Fruit fly (Drosophila melanogaster) whole organism, embryonic: Measurements from ENCODE around the gene CG1622.

ENCODE experiments used
- Atf-2 ChIP-seq: fragments of 200-800 bp; sonication (Bioruptor generic); optimal IDR thresholded peaks from 2 replicates; lab custom pipeline; 2016; ENCODE audit warnings: missing biosample characterization, missing genetic modification characterization
- BEAF-32 ChIP-seq: fragments of 200-800 bp; sonication (Bioruptor generic); optimal IDR thresholded peaks from 3 replicates; lab custom pipeline; 2017; ENCODE audit warnings: missing biosample characterization, missing genetic modification characterization, mild to moderate bottlenecking, moderate library complexity, missing genetic modification reagents
- CG10979 ChIP-seq: fragments of 200-800 bp; sonication (Bioruptor generic); optimal IDR thresholded peaks from 2 replicates; lab custom pipeline; 2018; ENCODE audit warnings: missing biosample characterization, mild to moderate bottlenecking, missing genetic modification characterization, moderate library complexity
- CG13894 ChIP-seq: fragments of 200-800 bp; sonication (Bioruptor generic); optimal IDR thresholded peaks from 3 replicates; lab custom pipeline; 2018; ENCODE audit warnings: missing biosample characterization, mild to moderate bottlenecking, missing genetic modification characterization, moderate library complexity
- CG14860 ChIP-seq: fragments of 200-800 bp; sonication (Bioruptor generic); IDR thresholded peaks from 3 replicates; pipeline ENCODE4 v1.3.6; 2022; ENCODE audit warnings: missing biosample characterization, missing genetic modification characterization; ENCODE audit not compliant: partially characterized antibody
- CG15011 ChIP-seq: fragments of 200-800 bp; sonication (Bioruptor generic); optimal IDR thresholded peaks from 3 replicates; lab custom pipeline; 2018; ENCODE audit warnings: missing biosample characterization, mild to moderate bottlenecking, missing genetic modification characterization
- CG15479 ChIP-seq: fragments of 200-800 bp; sonication (Bioruptor generic); optimal IDR thresholded peaks from 3 replicates; lab custom pipeline; 2019; ENCODE audit warnings: missing biosample characterization, mild to moderate bottlenecking, missing genetic modification characterization, moderate library complexity
- CG16863 ChIP-seq: fragments of 200-800 bp; sonication (Bioruptor generic); optimal IDR thresholded peaks from 3 replicates; lab custom pipeline; 2016; ENCODE audit warnings: missing biosample characterization, missing genetic modification characterization
- CG17612 ChIP-seq: fragments of 200-800 bp; sonication (Bioruptor generic); IDR thresholded peaks from 2 replicates; pipeline ENCODE4 v1.3.6; 2022; ENCODE audit warnings: missing biosample characterization, missing genetic modification characterization
- CG32767 ChIP-seq: fragments of 200-800 bp; sonication (Bioruptor generic); IDR thresholded peaks from 2 replicates; pipeline ENCODE4 v1.3.6; 2022; ENCODE audit warnings: missing biosample characterization, missing genetic modification characterization
- CG33557 ChIP-seq: fragments of 200-800 bp; sonication (Bioruptor generic); optimal IDR thresholded peaks from 2 replicates; lab custom pipeline; 2019; ENCODE audit warnings: missing biosample characterization, mild to moderate bottlenecking, missing genetic modification characterization, moderate library complexity
- CG3838 ChIP-seq: fragments of 200-800 bp; sonication (Bioruptor generic); optimal IDR thresholded peaks from 3 replicates; lab custom pipeline; 2016; ENCODE audit warnings: missing biosample characterization, missing genetic modification characterization
- CG4328 ChIP-seq: fragments of 200-800 bp; sonication (Bioruptor generic); optimal IDR thresholded peaks from 3 replicates; lab custom pipeline; 2017; ENCODE audit warnings: missing biosample characterization, missing genetic modification reagents, missing genetic modification characterization
- CG7372 ChIP-seq: fragments of 200-800 bp; sonication (Bioruptor generic); IDR thresholded peaks from 2 replicates; pipeline ENCODE4 v1.3.6; 2022; ENCODE audit warnings: missing biosample characterization, missing genetic modification characterization
- CG7556 ChIP-seq: fragments of 200-800 bp; sonication (Bioruptor generic); optimal IDR thresholded peaks from 2 replicates; lab custom pipeline; 2017; ENCODE audit warnings: missing biosample characterization, mild to moderate bottlenecking, missing genetic modification characterization
- CTCF ChIP-seq: fragments of 200-800 bp; sonication (Bioruptor generic); optimal IDR thresholded peaks from 2 replicates; lab custom pipeline; 2017; ENCODE audit warnings: missing biosample characterization, mild to moderate bottlenecking, missing genetic modification characterization, moderate library complexity
- CkIIα-i1 ChIP-seq: fragments of 200-800 bp; sonication (Bioruptor generic); IDR thresholded peaks from 2 replicates; pipeline ENCODE4 v1.3.6; 2022; ENCODE audit warnings: missing biosample characterization, missing genetic modification characterization
- D19B ChIP-seq: fragments of 200-800 bp; sonication (Bioruptor generic); optimal IDR thresholded peaks from 2 replicates; lab custom pipeline; 2017; ENCODE audit warnings: missing biosample characterization, mild to moderate bottlenecking, missing genetic modification characterization
- Doc3 ChIP-seq: fragments of 200-800 bp; sonication (Bioruptor generic); IDR thresholded peaks from 3 replicates; pipeline ENCODE4 v1.3.6; 2022; ENCODE audit warnings: missing biosample characterization, missing genetic modification characterization; ENCODE audit not compliant: partially characterized antibody
- Drgx ChIP-seq: fragments of 200-800 bp; sonication (Bioruptor generic); IDR thresholded peaks from 2 replicates; pipeline ENCODE4 v1.3.6; 2022; ENCODE audit warnings: missing biosample characterization, missing genetic modification characterization
- Fer2 ChIP-seq: fragments of 200-800 bp; sonication (Bioruptor generic); optimal IDR thresholded peaks from 2 replicates; lab custom pipeline; 2018; ENCODE audit warnings: missing biosample characterization, mild to moderate bottlenecking, missing genetic modification characterization, moderate library complexity
- H15 ChIP-seq: fragments of 200-800 bp; sonication (Bioruptor generic); IDR thresholded peaks from 3 replicates; pipeline ENCODE4 v1.3.6; 2022; ENCODE audit warnings: missing biosample characterization, missing genetic modification characterization
- Hey ChIP-seq: fragments of 200-800 bp; sonication (Bioruptor generic); optimal IDR thresholded peaks from 3 replicates; lab custom pipeline; 2018; ENCODE audit warnings: missing biosample characterization, mild to moderate bottlenecking, missing genetic modification characterization
- NFAT ChIP-seq: fragments of 200-800 bp; sonication (Bioruptor generic); IDR thresholded peaks from 2 replicates; pipeline ENCODE4 v1.3.6; 2022; ENCODE audit warnings: missing biosample characterization, missing genetic modification characterization
- Nf-YC ChIP-seq: fragments of 200-800 bp; optimal IDR thresholded peaks from 3 replicates; lab custom pipeline; 2019; ENCODE audit warnings: missing biosample characterization, mild to moderate bottlenecking, missing genetic modification characterization, moderate library complexity
- Sox102F ChIP-seq: fragments of 200-800 bp; sonication (Bioruptor generic); optimal IDR thresholded peaks from 2 replicates; lab custom pipeline; 2018; ENCODE audit warnings: missing biosample characterization, mild to moderate bottlenecking, missing genetic modification characterization, moderate library complexity
- Sry-β ChIP-seq: fragments of 200-800 bp; sonication (Bioruptor generic); optimal IDR thresholded peaks from 2 replicates; lab custom pipeline; 2018; ENCODE audit warnings: missing biosample characterization, mild to moderate bottlenecking, missing genetic modification characterization, moderate library complexity
- Ssrp ChIP-seq: fragments of 200-800 bp; sonication (Bioruptor generic); optimal IDR thresholded peaks from 2 replicates; lab custom pipeline; 2018; ENCODE audit warnings: missing biosample characterization, mild to moderate bottlenecking, missing genetic modification characterization, moderate library complexity
- Tbp ChIP-seq: fragments of >200 bp; optimal IDR thresholded peaks from 2 replicates; lab custom pipeline; 2018; ENCODE audit warnings: missing biosample characterization, missing genetic modification characterization
- YL-1 ChIP-seq: fragments of 200-800 bp; sonication (Bioruptor generic); optimal IDR thresholded peaks from 3 replicates; lab custom pipeline; 2017; ENCODE audit warnings: missing biosample characterization, mild to moderate bottlenecking, missing genetic modification characterization
- abd-A ChIP-seq: fragments of 200-800 bp; sonication (Bioruptor generic); optimal IDR thresholded peaks from 3 replicates; lab custom pipeline; 2019; ENCODE audit warnings: missing biosample characterization, mild to moderate bottlenecking, missing genetic modification characterization, moderate library complexity
- amos ChIP-seq: fragments of 200-800 bp; sonication (Bioruptor generic); IDR thresholded peaks from 2 replicates; pipeline ENCODE4 v1.3.6; 2022; ENCODE audit warnings: missing biosample characterization, missing genetic modification characterization; ENCODE audit not compliant: partially characterized antibody
- corto ChIP-seq: fragments of 200-800 bp; sonication (Bioruptor generic); optimal IDR thresholded peaks from 2 replicates; lab custom pipeline; 2016; ENCODE audit warnings: missing biosample characterization, mild to moderate bottlenecking, missing genetic modification characterization, moderate library complexity
- cwo ChIP-seq: fragments of 200-800 bp; sonication (Bioruptor generic); optimal IDR thresholded peaks from 3 replicates; lab custom pipeline; 2017; ENCODE audit warnings: missing biosample characterization, missing genetic modification characterization, mild to moderate bottlenecking, moderate library complexity, missing genetic modification reagents
- en ChIP-seq: fragments of 200-800 bp; sonication (Bioruptor generic); optimal IDR thresholded peaks from 2 replicates; lab custom pipeline; 2016; ENCODE audit warnings: missing biosample characterization, missing genetic modification characterization
- kah ChIP-seq: fragments of 200-800 bp; sonication (Bioruptor generic); optimal IDR thresholded peaks from 2 replicates; lab custom pipeline; 2018; ENCODE audit warnings: missing biosample characterization, mild to moderate bottlenecking, missing genetic modification characterization
- klu ChIP-seq: fragments of 200-800 bp; sonication (Bioruptor generic); IDR thresholded peaks from 2 replicates; pipeline ENCODE4 v1.3.6; 2022; ENCODE audit warnings: missing biosample characterization, missing genetic modification characterization
- maf-S ChIP-seq: fragments of 200-800 bp; sonication (Bioruptor generic); optimal IDR thresholded peaks from 2 replicates; lab custom pipeline; 2016; ENCODE audit warnings: missing biosample characterization, missing genetic modification characterization
- mirr ChIP-seq: fragments of 200-800 bp; sonication (Bioruptor generic); optimal IDR thresholded peaks from 3 replicates; lab custom pipeline; 2018; ENCODE audit warnings: missing biosample characterization, mild to moderate bottlenecking, missing genetic modification characterization
- pan ChIP-seq, 4 experiments: fragments of >200 bp in 3 of 4; fragments of 200-800 bp in 1 of 4; sonication (Bioruptor generic) in 1 of 4; optimal IDR thresholded peaks in 3 of 4; IDR thresholded peaks in 1 of 4; 2 replicates each; pipeline versions ENCODE4 v1.3.6 to Lab custom; 2017 to 2022; ENCODE audit warnings: missing biosample characterization in 2 of 4, missing genetic modification characterization in 2 of 4, mixed read lengths in 1 of 4
- ro ChIP-seq: fragments of 200-800 bp; sonication (Bioruptor generic); IDR thresholded peaks from 2 replicates; pipeline ENCODE4 v1.3.6; 2022; ENCODE audit warnings: missing biosample characterization, missing genetic modification characterization
- sc ChIP-seq, 3 experiments: fragments of >200 bp in 2 of 3; fragments of 200-800 bp in 1 of 3; sonication (Bioruptor generic) in 1 of 3; optimal IDR thresholded peaks; 2 replicates in 2 of 3; 3 replicates in 1 of 3; lab custom pipeline; 2017; ENCODE audit warnings: mild to moderate bottlenecking in 1 of 3, missing biosample characterization in 1 of 3, missing genetic modification characterization in 1 of 3, missing genetic modification reagents in 1 of 3
- sens-2 ChIP-seq: fragments of 200-800 bp; sonication (Bioruptor generic); IDR thresholded peaks from 2 replicates; pipeline ENCODE4 v1.3.6; 2022; ENCODE audit warnings: missing biosample characterization, missing genetic modification characterization
- sisA ChIP-seq: fragments of 200-800 bp; sonication (Bioruptor generic); IDR thresholded peaks from 2 replicates; pipeline ENCODE4 v1.3.6; 2022; ENCODE audit warnings: missing biosample characterization, missing genetic modification characterization
- stwl ChIP-seq: fragments of 200-800 bp; sonication (Bioruptor generic); optimal IDR thresholded peaks from 3 replicates; lab custom pipeline; 2018; ENCODE audit warnings: missing biosample characterization, mild to moderate bottlenecking, missing genetic modification characterization, moderate library complexity
- tgo ChIP-seq: fragments of 200-800 bp; sonication (Bioruptor generic); IDR thresholded peaks from 3 replicates; pipeline ENCODE4 v1.3.6; 2022; ENCODE audit warnings: missing biosample characterization, missing genetic modification characterization
- unc-4 ChIP-seq: fragments of 200-800 bp; sonication (Bioruptor generic); IDR thresholded peaks from 2 replicates; pipeline ENCODE4 v1.3.6; 2022; ENCODE audit warnings: missing biosample characterization, missing genetic modification characterization; ENCODE audit not compliant: partially characterized antibody
- zen ChIP-seq: fragments of 200-800 bp; sonication (Bioruptor generic); optimal IDR thresholded peaks from 3 replicates; lab custom pipeline; 2018; ENCODE audit warnings: missing biosample characterization, mild to moderate bottlenecking, missing genetic modification characterization, moderate library complexity
- zf30C ChIP-seq: fragments of 200-800 bp; sonication (Bioruptor generic); optimal IDR thresholded peaks from 3 replicates; lab custom pipeline; 2018; ENCODE audit warnings: missing biosample characterization, mild to moderate bottlenecking, missing genetic modification characterization

The CG1622 gene

dm6 chrX:13274429-13275095 is 22.3 kb upstream of the CG1622 start (continued):
- TF ChIP-seq CG3838 (GFP tag; lab: Kevin White, UChicago) (no peak), CG15479 (GFP tag; lab: Kevin White, UChicago) (no peak), Fer2 (tag; lab: Kevin White, UChicago) (peak; percentile 10), CG15011 (no peak), zf30C (GFP tag; lab: Kevin White, UChicago) (peak; percentile 2), CG33557 (no peak), NFAT (GFP tag; lab: Robert Waterston, UW) (no peak), CG13894 (tag; lab: Kevin White, UChicago) (no peak), H15 (no peak), mirr (GFP tag; lab: Kevin White, UChicago) (no peak), abd-A (tag; lab: Kevin White, UChicago) (no peak), en (GFP tag; lab: Kevin White, UChicago) (no peak), Ssrp (peak; percentile 80), pan (optimal IDR thresholded peaks at IDR 0.05; lab: Kevin White, UChicago) (no peak), pan (GFP tag; optimal IDR thresholded peaks at IDR 0.05 in 1 of 2, IDR thresholded peaks at IDR 0.05 in 1 of 2) (peak in 1 of 2 experiments; percentile 67), CG7372 (GFP tag; lab: Robert Waterston, UW) (peak; percentile 57), Atf-2 (no peak), CkIIα-i1 (GFP tag; lab: Robert Waterston, UW) (no peak), CTCF (GFP tag; lab: Kevin White, UChicago) (no peak), Drgx (GFP tag; lab: Robert Waterston, UW) (peak; percentile 49), CG32767 (no peak; the same call in 1 of the 2 replicates), sens-2 (GFP tag; lab: Robert Waterston, UW) (no peak), corto (GFP tag; lab: Kevin White, UChicago) (no peak), CG10979 (tag; lab: Kevin White, UChicago) (peak; percentile 82), unc-4 (GFP tag; lab: Robert Waterston, UW) (no peak), Sry-β (GFP tag; lab: Kevin White, UChicago) (no peak), Hey (tag; lab: Kevin White, UChicago) (no peak), cwo (GFP tag; lab: Kevin White, UChicago) (peak; percentile 39), ro (no peak), amos (GFP tag; lab: Robert Waterston, UW) (no peak), CG16863 (GFP tag; lab: Kevin White, UChicago) (no peak), Nf-YC (tag; lab: Kevin White, UChicago) (peak; percentile 60), klu (GFP tag; lab: Robert Waterston, UW) (no peak), Doc3 (no peak), Tbp (GFP tag; lab: Kevin White, UChicago) (no peak), kah (no peak), YL-1 (no peak), zen (tag; lab: Kevin White, UChicago) (no peak), CG17612 (GFP tag; lab: Robert Waterston, UW) (no peak), CG4328 (peak; percentile 23), tgo (GFP tag; lab: Robert Waterston, UW) (peak; percentile 65), CG7556 (GFP tag; lab: Kevin White, UChicago) (peak; percentile 63), Sox102F (GFP tag; lab: Kevin White, UChicago) (peak; percentile 77), D19B (GFP tag; lab: Kevin White, UChicago) (no peak), maf-S (GFP tag; lab: Kevin White, UChicago) (no peak), BEAF-32 (GFP tag; lab: Kevin White, UChicago) (no peak), CG14860 (GFP tag; lab: Robert Waterston, UW) (no peak), stwl (tag; lab: Kevin White, UChicago) (no peak), sisA (GFP tag; lab: Robert Waterston, UW) (peak; percentile 57), sc (optimal IDR thresholded peaks at IDR 0.05; lab: Kevin White, UChicago) (no peak), sc (GFP tag; optimal IDR thresholded peaks at IDR 0.05; lab: Kevin White, UChicago) (no peak)
